Worm (Caenorhabditis elegans) whole organism, early embryonic: ENCODE results near the gene bbs-5.

Source experiments
- B0310.2 ChIP-seq: sonication (generic microtip); optimal IDR thresholded peaks from 2 replicates; lab custom pipeline; 2016; ENCODE audit warnings: mild to moderate bottlenecking, missing genetic modification characterization, missing compliant biosample characterization
- ceh-13 ChIP-seq: fragments of 200-800 bp; sonication (Bioruptor generic); optimal IDR thresholded peaks from 2 replicates; lab custom pipeline; 2018; ENCODE audit warnings: mild to moderate bottlenecking, missing genetic modification characterization, missing compliant biosample characterization
- flt-1 ChIP-seq: fragments of 200-800 bp; sonication (Bioruptor generic); IDR thresholded peaks from 2 replicates; pipeline ENCODE4 v1.3.6; 2022; ENCODE audit warnings: missing genetic modification characterization, missing compliant biosample characterization
- hmbx-1 ChIP-seq: sonication (generic microtip); optimal IDR thresholded peaks from 2 replicates; lab custom pipeline; 2016; ENCODE audit warnings: mild to moderate bottlenecking, missing genetic modification characterization, missing compliant biosample characterization
- hmg-4 ChIP-seq: fragments of 200-800 bp; sonication (Bioruptor generic); optimal IDR thresholded peaks from 2 replicates; lab custom pipeline; 2018; ENCODE audit warnings: mild to moderate bottlenecking, missing genetic modification characterization, missing compliant biosample characterization
- scrt-1 ChIP-seq: fragments of 200-800 bp; sonication (Bioruptor generic); IDR thresholded peaks from 2 replicates; pipeline ENCODE4 v1.3.6; 2022; ENCODE audit warnings: missing genetic modification characterization, missing compliant biosample characterization
- tbx-11 ChIP-seq: fragments of 200-800 bp; sonication (Bioruptor generic); IDR thresholded peaks from 2 replicates; pipeline ENCODE4 v1.3.6; 2022; ENCODE audit warnings: missing genetic modification characterization, missing compliant biosample characterization

DNA sequence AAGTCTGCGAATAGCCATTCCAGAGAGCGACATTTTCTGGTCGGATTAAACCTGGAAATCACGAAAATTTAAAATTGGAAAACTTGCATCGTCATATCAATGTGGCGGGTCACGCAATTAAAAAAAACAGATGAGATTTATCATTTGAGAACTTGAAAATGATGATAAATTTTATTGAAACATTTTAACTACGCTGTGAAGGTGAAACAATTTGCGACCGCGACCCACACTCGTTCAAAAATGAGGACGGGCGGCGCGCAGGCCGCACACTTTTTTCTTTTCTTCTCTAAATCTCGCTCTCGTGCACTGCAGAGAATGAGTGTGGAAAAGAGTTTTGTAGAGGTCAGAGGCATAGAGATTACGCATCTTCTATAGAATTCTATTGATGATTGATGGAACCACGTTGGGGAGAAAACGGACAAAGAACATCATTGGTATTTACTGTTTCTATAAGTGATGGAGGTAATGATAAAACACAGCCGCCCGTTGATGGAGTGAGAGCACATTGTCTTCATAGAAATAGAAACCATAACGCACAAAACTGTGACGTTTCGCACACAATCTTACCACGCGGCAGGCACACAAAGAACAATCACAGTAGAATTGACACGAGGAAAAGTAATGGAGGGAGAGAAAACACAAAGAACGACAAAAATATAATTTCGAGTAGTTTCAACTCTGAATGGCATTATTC, 44.9 kb downstream of the bbs-5 start, which contains the start of gene cts-1:
- TF ChIP-seq hmbx-1 (tag; lab: Kevin White, UChicago) (no peak), hmg-4 (GFP tag; lab: Kevin White, UChicago) (no peak), B0310.2 (tag; lab: Kevin White, UChicago) (no peak), tbx-11 (GFP tag; lab: Robert Waterston, UW) (no peak), ceh-13 (GFP tag; lab: Kevin White, UChicago) (no peak), scrt-1 (GFP tag; lab: Robert Waterston, UW) (no peak), flt-1 (GFP tag; lab: Robert Waterston, UW) (no peak)
